Worm (Caenorhabditis elegans): ENCODE results near the gene M199.136.

ce11 chrIV:15126021-15126420 lies 7.5 kb downstream of the M199.136 start, which contains the start of gene clec-190:
- no peak for TF ChIP-seq pat-9 (tag; optimal IDR thresholded peaks at IDR 0.05)
- no peak for TF ChIP-seq sox-4 (tag; optimal IDR thresholded peaks at IDR 0.05)
